1 fruit fly cellular context compared by ENCODE assay signal in genomic region chr2L:1925917-1926864, dm6.
TF ChIP-seq lines count a peak whose summit lies in the region.

No protein-coding gene starts in this region.

TF ChIP-seq in whole organism, embryonic, 481 proteins besides CTCF, POLR2A, EP300 and RAD21 (continued from another document and continues in another):
- TF ChIP-seq CG8359 (GFP tag; optimal IDR thresholded peaks at IDR 0.05; lab: Kevin White, UChicago; ENCODE audit: borderline replicate concordance) (no peak), pita (GFP tag; optimal IDR thresholded peaks at IDR 0.05; lab: Kevin White, UChicago) (no peak), B-H1 (GFP tag; IDR thresholded peaks at IDR 0.05; lab: Robert Waterston, UW) (peak; percentile 12; the same call in 1 of the 3 replicates), slbo (GFP tag; IDR thresholded peaks at IDR 0.05; lab: Robert Waterston, UW) (peak; percentile 17; the same call in 1 of the 2 replicates), sim (GFP tag; IDR thresholded peaks at IDR 0.05; lab: Robert Waterston, UW) (0 out of 2 replicates have a peak, but pooled peaks have one; percentile 23), CG7357 (GFP tag; IDR thresholded peaks at IDR 0.05; lab: Robert Waterston, UW) (0 out of 3 replicates have a peak, but pooled peaks have one; percentile 20), Ssrp (tag; optimal IDR thresholded peaks at IDR 0.05; lab: Kevin White, UChicago) (peak; percentile 7), ttk (GFP tag; IDR thresholded peaks at IDR 0.05; lab: Robert Waterston, UW) (no peak), vvl (GFP tag; IDR thresholded peaks at IDR 0.05; lab: Robert Waterston, UW) (peak; percentile 54; the same call in 1 of the 2 replicates), tin (GFP tag; optimal IDR thresholded peaks at IDR 0.05; lab: Kevin White, UChicago) (peak; percentile 6), gro (GFP tag; optimal IDR thresholded peaks at IDR 0.05; lab: Kevin White, UChicago) (no peak), CG14710 (tag; optimal IDR thresholded peaks at IDR 0.05; lab: Kevin White, UChicago) (no peak), CG30431 (GFP tag; optimal IDR thresholded peaks at IDR 0.05; lab: Kevin White, UChicago) (no peak), CG13287 (GFP tag; IDR thresholded peaks at IDR 0.05; lab: Robert Waterston, UW; ENCODE audit: partially characterized antibody) (no peak), Ptx1 (GFP tag; IDR thresholded peaks at IDR 0.05; lab: Robert Waterston, UW) (peak; percentile 37; the same call in 1 of the 2 replicates), tup (GFP tag; optimal IDR thresholded peaks at IDR 0.05; lab: Kevin White, UChicago) (no peak), HHEX (GFP tag; optimal IDR thresholded peaks at IDR 0.05; lab: Kevin White, UChicago) (no peak), Deaf1 (tag; optimal IDR thresholded peaks at IDR 0.05; lab: Kevin White, UChicago) (no peak), CG6175 (GFP tag; IDR thresholded peaks at IDR 0.05; lab: Robert Waterston, UW) (no peak), corto (GFP tag; optimal IDR thresholded peaks at IDR 0.05; lab: Kevin White, UChicago) (no peak), crol (GFP tag; IDR thresholded peaks at IDR 0.05; lab: Robert Waterston, UW) (peak; percentile 37; the same call in 1 of the 2 replicates), Doc3 (GFP tag; IDR thresholded peaks at IDR 0.05; lab: Robert Waterston, UW; ENCODE audit: partially characterized antibody) (no peak), salm (tag; optimal IDR thresholded peaks at IDR 0.05; lab: Kevin White, UChicago) (no peak), abd-A (tag; optimal IDR thresholded peaks at IDR 0.05; lab: Kevin White, UChicago) (peak; percentile 50), Rfx (GFP tag; IDR thresholded peaks at IDR 0.05; lab: Robert Waterston, UW) (no peak), chinmo (GFP tag; IDR thresholded peaks at IDR 0.05; lab: Robert Waterston, UW; ENCODE audit: partially characterized antibody) (no peak), CG17359 (tag; optimal IDR thresholded peaks at IDR 0.05; lab: Kevin White, UChicago) (peak; percentile 55), bowl (GFP tag; IDR thresholded peaks at IDR 0.05; lab: Robert Waterston, UW) (no peak), disco-r (GFP tag; optimal IDR thresholded peaks at IDR 0.05; lab: Kevin White, UChicago) (no peak), emc (GFP tag; optimal IDR thresholded peaks at IDR 0.05; lab: Kevin White, UChicago) (no peak), YL-1 (GFP tag; optimal IDR thresholded peaks at IDR 0.05; lab: Kevin White, UChicago) (no peak), Sry-δ (GFP tag; optimal IDR thresholded peaks at IDR 0.05; lab: Kevin White, UChicago) (no peak), CG5245 (GFP tag; optimal IDR thresholded peaks at IDR 0.05; lab: Kevin White, UChicago) (no peak), CG8765 (GFP tag; IDR thresholded peaks at IDR 0.05; lab: Robert Waterston, UW) (no peak), Hr39 (optimal IDR thresholded peaks at IDR 0.05; lab: Kevin White, UChicago) (no peak), CG3281 (GFP tag; optimal IDR thresholded peaks at IDR 0.05; lab: Kevin White, UChicago) (no peak), oc (tag; optimal IDR thresholded peaks at IDR 0.05; lab: Kevin White, UChicago) (peak; percentile 11), Adf1 (GFP tag; IDR thresholded peaks at IDR 0.05; lab: Robert Waterston, UW) (no peak), sr (GFP tag; IDR thresholded peaks at IDR 0.05; lab: Robert Waterston, UW) (0 out of 3 replicates have a peak, but pooled peaks have one; percentile 1), fd3F (GFP tag; optimal IDR thresholded peaks at IDR 0.05; lab: Kevin White, UChicago) (no peak), al (GFP tag; IDR thresholded peaks at IDR 0.05; lab: Robert Waterston, UW) (no peak), H2.0 (GFP tag; IDR thresholded peaks at IDR 0.05; lab: Robert Waterston, UW) (no peak), CG6791 (GFP tag; IDR thresholded peaks at IDR 0.05; lab: Robert Waterston, UW; ENCODE audit: partially characterized antibody) (no peak), CG34376 (GFP tag; optimal IDR thresholded peaks at IDR 0.05; lab: Kevin White, UChicago) (no peak), ATbp (GFP tag; optimal IDR thresholded peaks at IDR 0.05; lab: Kevin White, UChicago) (peak; percentile 55), tx (GFP tag; optimal IDR thresholded peaks at IDR 0.05; lab: Kevin White, UChicago) (no peak), bsh (GFP tag; optimal IDR thresholded peaks at IDR 0.05; lab: Kevin White, UChicago) (peak; percentile 3 to 7), stwl (tag; optimal IDR thresholded peaks at IDR 0.05; lab: Kevin White, UChicago) (no peak), unc-4 (GFP tag; IDR thresholded peaks at IDR 0.05; lab: Robert Waterston, UW; ENCODE audit: partially characterized antibody) (no peak), Stat92E (GFP tag; optimal IDR thresholded peaks at IDR 0.05; lab: Kevin White, UChicago) (no peak), fd96Cb (tag; optimal IDR thresholded peaks at IDR 0.05; lab: Kevin White, UChicago) (peak; percentile 35), CG1529 (GFP tag; optimal IDR thresholded peaks at IDR 0.05; lab: Kevin White, UChicago) (no peak), chif (GFP tag; optimal IDR thresholded peaks at IDR 0.05; lab: Kevin White, UChicago) (no peak), h (optimal IDR thresholded peaks at IDR 0.05; lab: Kevin White, UChicago) (no peak), CG11398 (GFP tag; optimal IDR thresholded peaks at IDR 0.05; lab: Kevin White, UChicago) (no peak), dm (GFP tag; optimal IDR thresholded peaks at IDR 0.05; lab: Kevin White, UChicago) (no peak), Lhr (GFP tag; optimal IDR thresholded peaks at IDR 0.05; lab: Kevin White, UChicago) (no peak), CG15601 (tag; optimal IDR thresholded peaks at IDR 0.05; lab: Kevin White, UChicago) (no peak), gem (tag; optimal IDR thresholded peaks at IDR 0.05; lab: Kevin White, UChicago) (peak; percentile 48), CG8290 (GFP tag; optimal IDR thresholded peaks at IDR 0.05; lab: Kevin White, UChicago) (no peak), CG8290 (tag; optimal IDR thresholded peaks at IDR 0.05; lab: Kevin White, UChicago) (no peak), Dip2 (GFP tag; IDR thresholded peaks at IDR 0.05; lab: Robert Waterston, UW) (no peak), Oli (tag; optimal IDR thresholded peaks at IDR 0.05; lab: Kevin White, UChicago) (peak; percentile 2), CG13296 (GFP tag; optimal IDR thresholded peaks at IDR 0.05; lab: Kevin White, UChicago) (no peak), sd (tag; optimal IDR thresholded peaks at IDR 0.05; lab: Kevin White, UChicago) (peak; percentile 18), CG13775 (GFP tag; optimal IDR thresholded peaks at IDR 0.05; lab: Kevin White, UChicago) (no peak), Nf-YA (GFP tag; IDR thresholded peaks at IDR 0.05; lab: Robert Waterston, UW) (no peak), CG8478 (optimal IDR thresholded peaks at IDR 0.05; lab: Kevin White, UChicago) (no peak), CG12942 (GFP tag; optimal IDR thresholded peaks at IDR 0.05; lab: Kevin White, UChicago) (no peak), ci (GFP tag; IDR thresholded peaks at IDR 0.05; lab: Robert Waterston, UW) (peak; percentile 83), CG4854 (GFP tag; optimal IDR thresholded peaks at IDR 0.05; lab: Kevin White, UChicago) (no peak), CG8281 (tag; optimal IDR thresholded peaks at IDR 0.05; lab: Kevin White, UChicago) (no peak), Bteb2 (GFP tag; optimal IDR thresholded peaks at IDR 0.05; lab: Kevin White, UChicago) (no peak), pan (optimal IDR thresholded peaks at IDR 0.05; lab: Kevin White, UChicago) (no peak), pan (GFP tag; optimal IDR thresholded peaks at IDR 0.05 in 1 of 2, IDR thresholded peaks at IDR 0.05 in 1 of 2) (peak in 1 of 2 experiments; percentile 54), CG31224 (GFP tag; IDR thresholded peaks at IDR 0.05; lab: Robert Waterston, UW) (no peak), Rx (GFP tag; IDR thresholded peaks at IDR 0.05; lab: Robert Waterston, UW) (no peak), luna (GFP tag; optimal IDR thresholded peaks at IDR 0.05; lab: Kevin White, UChicago) (no peak), Ravus (GFP tag; IDR thresholded peaks at IDR 0.05; lab: Robert Waterston, UW) (no peak), shn (GFP tag; optimal IDR thresholded peaks at IDR 0.05; lab: Kevin White, UChicago) (no peak), D (optimal IDR thresholded peaks at IDR 0.05; lab: Kevin White, UChicago) (no peak), D (GFP tag; optimal IDR thresholded peaks at IDR 0.05; lab: Kevin White, UChicago) (no peak), HLHmδ (GFP tag; optimal IDR thresholded peaks at IDR 0.05; lab: Kevin White, UChicago) (no peak), lilli (GFP tag; optimal IDR thresholded peaks at IDR 0.05; lab: Kevin White, UChicago) (no peak), Dref (GFP tag; IDR thresholded peaks at IDR 0.05; lab: Robert Waterston, UW) (no peak), Trl (optimal IDR thresholded peaks at IDR 0.05; lab: Kevin White, UChicago) (no peak), Trl (GFP tag; optimal IDR thresholded peaks at IDR 0.05; lab: Kevin White, UChicago) (no peak), HLH4C (GFP tag; IDR thresholded peaks at IDR 0.05; lab: Robert Waterston, UW; ENCODE audit: partially characterized antibody) (no peak), MBD-R2 (GFP tag; IDR thresholded peaks at IDR 0.05; lab: Robert Waterston, UW) (no peak), ase (GFP tag; IDR thresholded peaks at IDR 0.05; lab: Robert Waterston, UW) (peak; percentile 48; the same call in 1 of the 3 replicates), CG8388 (GFP tag; optimal IDR thresholded peaks at IDR 0.05; lab: Kevin White, UChicago) (peak; percentile 6), yki (optimal IDR thresholded peaks at IDR 0.05; lab: Kevin White, UChicago) (no peak), B-H2 (GFP tag; optimal IDR thresholded peaks at IDR 0.05; lab: Kevin White, UChicago) (no peak), zfh1 (GFP tag; IDR thresholded peaks at IDR 0.05; lab: Robert Waterston, UW) (peak; percentile 40; the same call in 1 of the 3 replicates), CG9437 (GFP tag; optimal IDR thresholded peaks at IDR 0.05; lab: Kevin White, UChicago) (no peak), CG7556 (GFP tag; optimal IDR thresholded peaks at IDR 0.05; lab: Kevin White, UChicago) (no peak), Nf-YB (GFP tag; optimal IDR thresholded peaks at IDR 0.05; lab: Kevin White, UChicago) (no peak), danr (GFP tag; IDR thresholded peaks at IDR 0.05; lab: Robert Waterston, UW) (no peak), dmrt99B (tag; optimal IDR thresholded peaks at IDR 0.05; lab: Kevin White, UChicago) (peak; percentile 59), CG4707 (GFP tag; optimal IDR thresholded peaks at IDR 0.05; lab: Kevin White, UChicago) (no peak), onecut (GFP tag; IDR thresholded peaks at IDR 0.05; lab: Robert Waterston, UW) (no peak), CG12155 (GFP tag; optimal IDR thresholded peaks at IDR 0.05; lab: Kevin White, UChicago) (no peak), run (tag; optimal IDR thresholded peaks at IDR 0.05; lab: Kevin White, UChicago) (no peak), Dek (tag; optimal IDR thresholded peaks at IDR 0.05; lab: Kevin White, UChicago) (no peak), Mes4 (GFP tag; optimal IDR thresholded peaks at IDR 0.05; lab: Kevin White, UChicago) (no peak), pros (GFP tag; optimal IDR thresholded peaks at IDR 0.05; lab: Kevin White, UChicago) (peak; percentile 26), exex (tag; optimal IDR thresholded peaks at IDR 0.05; lab: Kevin White, UChicago) (no peak), az2 (GFP tag; optimal IDR thresholded peaks at IDR 0.05; lab: Kevin White, UChicago) (peak; percentile 33), CG6683 (GFP tag; optimal IDR thresholded peaks at IDR 0.05; lab: Kevin White, UChicago) (no peak), cad (GFP tag; optimal IDR thresholded peaks at IDR 0.05; lab: Kevin White, UChicago) (no peak), wek (GFP tag; optimal IDR thresholded peaks at IDR 0.05; lab: Kevin White, UChicago) (no peak), Blimp-1 (GFP tag; optimal IDR thresholded peaks at IDR 0.05; lab: Kevin White, UChicago) (peak; percentile 54), ro (GFP tag; IDR thresholded peaks at IDR 0.05; lab: Robert Waterston, UW) (no peak), CG2678 (tag; optimal IDR thresholded peaks at IDR 0.05; lab: Kevin White, UChicago) (peak; percentile 25), Ets65A (GFP tag; lab: Kevin White, UChicago) (no peak), stc (GFP tag; IDR thresholded peaks at IDR 0.05; lab: Robert Waterston, UW) (peak; percentile 48; the same call in 1 of the 2 replicates), CG1792 (GFP tag; optimal IDR thresholded peaks at IDR 0.05; lab: Kevin White, UChicago) (no peak), CG3407 (GFP tag; optimal IDR thresholded peaks at IDR 0.05; lab: Kevin White, UChicago) (no peak), CG43689 (GFP tag; IDR thresholded peaks at IDR 0.05; lab: Robert Waterston, UW) (no peak), CG1603 (tag; optimal IDR thresholded peaks at IDR 0.05; lab: Kevin White, UChicago) (peak; percentile 53), Six4 (GFP tag; optimal IDR thresholded peaks at IDR 0.05; lab: Kevin White, UChicago) (peak; percentile 27), Xbp1 (GFP tag; optimal IDR thresholded peaks at IDR 0.05; lab: Kevin White, UChicago) (no peak), CG16813 (GFP tag; IDR thresholded peaks at IDR 0.05; lab: Robert Waterston, UW; ENCODE audit: partially characterized antibody) (no peak), ham (GFP tag; IDR thresholded peaks at IDR 0.05; lab: Robert Waterston, UW) (no peak), CG15269 (tag; optimal IDR thresholded peaks at IDR 0.05; lab: Kevin White, UChicago) (peak; percentile 3), CG7372 (GFP tag; IDR thresholded peaks at IDR 0.05; lab: Robert Waterston, UW) (no peak), CG12071 (GFP tag; optimal IDR thresholded peaks at IDR 0.05; lab: Kevin White, UChicago) (no peak), CG10979 (tag; optimal IDR thresholded peaks at IDR 0.05; lab: Kevin White, UChicago) (peak; percentile 40), amos (GFP tag; IDR thresholded peaks at IDR 0.05; lab: Robert Waterston, UW; ENCODE audit: partially characterized antibody) (no peak), lab (GFP tag; optimal IDR thresholded peaks at IDR 0.05; lab: Kevin White, UChicago) (peak; percentile 31), dan (GFP tag; IDR thresholded peaks at IDR 0.05; lab: Robert Waterston, UW) (no peak), klu (GFP tag; IDR thresholded peaks at IDR 0.05; lab: Robert Waterston, UW) (no peak), jigr1 (GFP tag; IDR thresholded peaks at IDR 0.05; lab: Robert Waterston, UW) (peak; percentile 14; the same call in 1 of the 3 replicates), HLH3B (GFP tag; IDR thresholded peaks at IDR 0.05; lab: Robert Waterston, UW) (peak; percentile 63; the same call in 1 of the 2 replicates), NC2α (GFP tag; optimal IDR thresholded peaks at IDR 0.05; lab: Kevin White, UChicago) (no peak), CG18262 (tag; optimal IDR thresholded peaks at IDR 0.05; lab: Kevin White, UChicago) (peak; percentile 41)
